Worm (Caenorhabditis elegans) whole organism, L4 larva: Measurements from ENCODE around the gene srg-45.

ENCODE experiments used
- D1046.2 ChIP-seq: fragments of 200-800 bp; sonication (Bioruptor generic); IDR thresholded peaks from 2 replicates; pipeline ENCODE4 v1.3.6; 2022; ENCODE audit warnings: missing genetic modification characterization, missing compliant biosample characterization
- F26F4.8 ChIP-seq: fragments of 200-800 bp; sonication (Bioruptor generic); conservative IDR thresholded peaks from 2 replicates; pipeline ENCODE4 v1.3.6; 2022; ENCODE audit warnings: missing genetic modification characterization, missing compliant biosample characterization
- F44E2.7 ChIP-seq: fragments of 200-800 bp; sonication (Bioruptor generic); IDR thresholded peaks from 2 replicates; pipeline ENCODE4 v2.1.2; 2022; ENCODE audit warnings: missing genetic modification characterization, missing compliant biosample characterization
- T26A8.4 ChIP-seq: fragments of 200-800 bp; sonication (Bioruptor generic); IDR thresholded peaks from 2 replicates; pipeline ENCODE4 v1.3.6; 2022; ENCODE audit warnings: missing genetic modification characterization, missing compliant biosample characterization
- ZK546.5 ChIP-seq, 2 experiments: sonication (generic microtip); optimal IDR thresholded peaks; 2 replicates each; lab custom pipeline; 2017; ENCODE audit warnings: missing biosample characterization in 2 of 2, missing genetic modification characterization in 2 of 2
- aly-2 ChIP-seq: sonication (generic microtip); optimal IDR thresholded peaks from 2 replicates; lab custom pipeline; 2018; ENCODE audit warnings: missing biosample characterization, missing genetic modification characterization
- ceh-32 ChIP-seq: sonication (generic microtip); optimal IDR thresholded peaks from 2 replicates; lab custom pipeline; 2016; ENCODE audit warnings: mild to moderate bottlenecking, missing genetic modification characterization, missing compliant biosample characterization; ENCODE audit not compliant: poor library complexity
- ceh-82 ChIP-seq: sonication (generic microtip); optimal IDR thresholded peaks from 2 replicates; lab custom pipeline; 2017; ENCODE audit warnings: missing biosample characterization, missing genetic modification characterization
- ces-1 ChIP-seq: fragments of 150-350 bp; sonication (generic microtip); optimal IDR thresholded peaks from 4 replicates; lab custom pipeline; 2014; ENCODE audit warnings: missing biosample characterization, missing genetic modification reagents, missing genetic modification characterization
- cey-2 ChIP-seq: sonication (generic microtip); optimal IDR thresholded peaks from 3 replicates; lab custom pipeline; 2017; ENCODE audit warnings: missing genetic modification characterization, mild to moderate bottlenecking, missing compliant biosample characterization, antibody characterized with exemption, borderline replicate concordance; ENCODE audit not compliant: insufficient read depth
- daf-16 ChIP-seq, 3 experiments: sonication (generic microtip); optimal IDR thresholded peaks; 2 replicates each; lab custom pipeline; 2016 to 2017; ENCODE audit warnings: missing genetic modification characterization in 3 of 3, missing genetic modification reagents in 3 of 3, mild to moderate bottlenecking in 2 of 3, missing compliant biosample characterization in 2 of 3, missing biosample characterization in 1 of 3, moderate library complexity in 1 of 3
- dmd-8 ChIP-seq: fragments of 200-800 bp; sonication (Bioruptor generic); IDR thresholded peaks from 2 replicates; pipeline ENCODE4 v1.3.6; 2022; ENCODE audit warnings: missing genetic modification characterization, missing compliant biosample characterization
- dpl-1 ChIP-seq: fragments of 150-350 bp; optimal IDR thresholded peaks from 2 replicates; lab custom pipeline; 2014; ENCODE audit warnings: missing biosample characterization, missing genetic modification reagents, missing genetic modification characterization
- duxl-1 ChIP-seq: sonication (generic microtip); optimal IDR thresholded peaks from 2 replicates; lab custom pipeline; 2016; ENCODE audit warnings: mild to moderate bottlenecking, missing genetic modification characterization, moderate library complexity, missing compliant biosample characterization; ENCODE audit not compliant: poor library complexity
- hif-1 ChIP-seq, 2 experiments: sonication (generic microtip); optimal IDR thresholded peaks; 2 replicates each; lab custom pipeline; 2016 to 2017; ENCODE audit warnings: missing compliant biosample characterization in 2 of 2, missing genetic modification characterization in 2 of 2, missing genetic modification reagents in 2 of 2, missing genotype in 2 of 2, mild to moderate bottlenecking in 1 of 2
- hlh-11 ChIP-seq: fragments of 200-800 bp; sonication (Bioruptor generic); optimal IDR thresholded peaks from 2 replicates; lab custom pipeline; 2018; ENCODE audit warnings: mild to moderate bottlenecking, missing genetic modification characterization, missing compliant biosample characterization
- hmg-1.1 ChIP-seq: fragments of 200-800 bp; sonication (Bioruptor generic); IDR thresholded peaks from 2 replicates; pipeline ENCODE4 v1.3.6; 2022; ENCODE audit warnings: missing genetic modification reagents, missing genetic modification characterization, missing compliant biosample characterization
- lim-7 ChIP-seq: fragments of 200-800 bp; sonication (Bioruptor generic); IDR thresholded peaks from 2 replicates; pipeline ENCODE4 v1.3.6; 2022; ENCODE audit warnings: missing genetic modification characterization, missing compliant biosample characterization
- lin-15B ChIP-seq: fragments of 150-350 bp; sonication (generic microtip); optimal IDR thresholded peaks from 3 replicates; lab custom pipeline; 2014; ENCODE audit warnings: missing biosample characterization, missing genetic modification characterization
- lin-39 ChIP-seq: fragments of 150-350 bp; optimal IDR thresholded peaks from 2 replicates; lab custom pipeline; 2014; ENCODE audit warnings: missing biosample characterization, missing genetic modification reagents, missing genetic modification characterization
- lsy-2 ChIP-seq, 2 experiments: fragments of 150-350 bp in 1 of 2; sonication (generic microtip) in 1 of 2; optimal IDR thresholded peaks; 2 replicates each; lab custom pipeline; 2014 to 2017; ENCODE audit warnings: missing biosample characterization in 2 of 2, missing genetic modification characterization in 2 of 2
- madf-5 ChIP-seq, 2 experiments: fragments of 200-800 bp; sonication (Bioruptor generic); IDR thresholded peaks; 2 replicates each; pipeline ENCODE4 v1.3.6; 2022; ENCODE audit warnings: missing compliant biosample characterization in 2 of 2, missing genetic modification characterization in 2 of 2
- mep-1 ChIP-seq: fragments of 150-350 bp; sonication (generic microtip); optimal IDR thresholded peaks from 3 replicates; lab custom pipeline; 2014; ENCODE audit warnings: missing biosample characterization, missing genetic modification characterization
- mes-2 ChIP-seq: sonication (generic microtip); optimal IDR thresholded peaks from 2 replicates; lab custom pipeline; 2016; ENCODE audit warnings: missing genotype, mild to moderate bottlenecking, missing genetic modification characterization, missing compliant biosample characterization; ENCODE audit not compliant: poor library complexity, severe bottlenecking
- nhr-102 ChIP-seq: sonication (generic microtip); optimal IDR thresholded peaks from 2 replicates; lab custom pipeline; 2016; ENCODE audit warnings: mild to moderate bottlenecking, missing genetic modification characterization, moderate library complexity, missing compliant biosample characterization
- nhr-11 ChIP-seq: fragments of 150-350 bp; optimal IDR thresholded peaks from 2 replicates; lab custom pipeline; 2014; ENCODE audit warnings: missing biosample characterization, missing genetic modification characterization
- nhr-111 ChIP-seq: fragments of 200-800 bp; sonication (Bioruptor generic); optimal IDR thresholded peaks from 2 replicates; lab custom pipeline; 2018; ENCODE audit warnings: mild to moderate bottlenecking, missing genetic modification characterization, missing compliant biosample characterization
- nhr-25 ChIP-seq: sonication (generic microtip); optimal IDR thresholded peaks from 2 replicates; lab custom pipeline; 2017; ENCODE audit warnings: missing genetic modification characterization, mild to moderate bottlenecking, missing compliant biosample characterization, antibody characterized with exemption, moderate library complexity, borderline replicate concordance; ENCODE audit not compliant: insufficient read depth
- nhr-28 ChIP-seq: fragments of 150-350 bp; optimal IDR thresholded peaks from 2 replicates; lab custom pipeline; 2014; ENCODE audit warnings: missing biosample characterization, missing genetic modification characterization
- nhr-41 ChIP-seq: fragments of 200-800 bp; sonication (Bioruptor generic); IDR thresholded peaks from 2 replicates; pipeline ENCODE4 v1.3.6; 2022; ENCODE audit warnings: missing genetic modification reagents, missing genetic modification characterization, missing compliant biosample characterization
- nhr-42 ChIP-seq: fragments of 200-800 bp; sonication (Bioruptor generic); IDR thresholded peaks from 2 replicates; pipeline ENCODE4 v1.3.6; 2022; ENCODE audit warnings: missing genetic modification characterization, missing compliant biosample characterization
- nhr-48 ChIP-seq: sonication (generic microtip); optimal IDR thresholded peaks from 2 replicates; lab custom pipeline; 2016; ENCODE audit warnings: mild to moderate bottlenecking, missing genetic modification characterization, missing compliant biosample characterization
- nhr-6 ChIP-seq: fragments of 150-350 bp; optimal IDR thresholded peaks from 2 replicates; lab custom pipeline; 2014; ENCODE audit warnings: missing biosample characterization, missing genetic modification characterization
- nhr-76 ChIP-seq: fragments of 150-350 bp; optimal IDR thresholded peaks from 2 replicates; lab custom pipeline; 2014; ENCODE audit warnings: missing biosample characterization, missing genetic modification characterization
- nhr-77 ChIP-seq: fragments of 150-350 bp; optimal IDR thresholded peaks from 2 replicates; lab custom pipeline; 2014; ENCODE audit warnings: missing biosample characterization, missing genetic modification characterization
- pha-4 ChIP-seq, 2 experiments: fragments of 150-350 bp in 1 of 2; fragments of 200-800 bp in 1 of 2; sonication (Bioruptor generic) in 1 of 2; IDR thresholded peaks in 1 of 2; optimal IDR thresholded peaks in 1 of 2; 2 replicates each; pipeline versions ENCODE4 v1.3.6 to Lab custom; 2014 to 2022; ENCODE audit warnings: missing genetic modification characterization in 2 of 2, missing genetic modification reagents in 2 of 2, missing biosample characterization in 1 of 2, missing compliant biosample characterization in 1 of 2
- php-3 ChIP-seq: fragments of 200-800 bp; sonication (Bioruptor generic); IDR thresholded peaks from 2 replicates; pipeline ENCODE4 v1.3.6; 2022; ENCODE audit warnings: missing genetic modification reagents, missing genetic modification characterization, missing compliant biosample characterization
- rbr-2 ChIP-seq: sonication (generic microtip); optimal IDR thresholded peaks from 2 replicates; lab custom pipeline; 2016; ENCODE audit warnings: missing genotype, missing genetic modification characterization, missing compliant biosample characterization
- saeg-2 ChIP-seq: fragments of 200-800 bp; sonication (Bioruptor generic); IDR thresholded peaks from 2 replicates; pipeline ENCODE4 v1.3.6; 2022; ENCODE audit warnings: missing genetic modification reagents, missing genetic modification characterization, missing compliant biosample characterization
- spr-1 ChIP-seq: sonication (generic microtip); optimal IDR thresholded peaks from 2 replicates; lab custom pipeline; 2016; ENCODE audit warnings: mild to moderate bottlenecking, missing genetic modification characterization, missing compliant biosample characterization
- spr-3 ChIP-seq: fragments of 200-800 bp; sonication (Bioruptor generic); optimal IDR thresholded peaks from 2 replicates; lab custom pipeline; 2018; ENCODE audit warnings: mild to moderate bottlenecking, missing genetic modification characterization, missing compliant biosample characterization
- tag-97 ChIP-seq: fragments of 200-800 bp; sonication (Bioruptor generic); IDR thresholded peaks from 2 replicates; pipeline ENCODE4 v1.3.6; 2022; ENCODE audit warnings: missing genetic modification characterization, missing compliant biosample characterization
- unc-130 ChIP-seq: sonication (generic microtip); optimal IDR thresholded peaks from 2 replicates; lab custom pipeline; 2016; ENCODE audit warnings: missing genetic modification reagents, missing genetic modification characterization, missing compliant biosample characterization
- unc-62 ChIP-seq, 3 experiments: fragments of 150-350 bp in 1 of 3; sonication (generic microtip); optimal IDR thresholded peaks in 2 of 3; peaks in 1 of 3; 1 replicate in 1 of 3; 2 replicates in 2 of 3; lab custom pipeline; 2014 to 2017; ENCODE audit warnings: missing biosample characterization in 3 of 3, missing genetic modification characterization in 3 of 3, missing genetic modification reagents in 3 of 3, missing genotype in 1 of 3
- vab-7 ChIP-seq: fragments of 200-800 bp; sonication (Bioruptor generic); IDR thresholded peaks from 2 replicates; pipeline ENCODE4 v1.3.6; 2022; ENCODE audit warnings: missing genetic modification reagents, missing genetic modification characterization, missing compliant biosample characterization
- zfp-3 ChIP-seq: fragments of 200-800 bp; sonication (Bioruptor generic); conservative IDR thresholded peaks from 2 replicates; pipeline ENCODE4 v1.3.6; 2022; ENCODE audit warnings: missing genetic modification reagents, missing genetic modification characterization, missing compliant biosample characterization
- zip-2 ChIP-seq: fragments of 150-350 bp; optimal IDR thresholded peaks from 2 replicates; lab custom pipeline; 2014; ENCODE audit warnings: missing biosample characterization, missing genetic modification characterization
- ztf-11 ChIP-seq: fragments of 150-350 bp; optimal IDR thresholded peaks from 2 replicates; lab custom pipeline; 2014; ENCODE audit warnings: missing biosample characterization, missing genetic modification characterization

Gene srg-45

ce11 chrV:12317894-12318553, 10.7 kb downstream of the srg-45 start, which contains the start of the genes R04F11.5 and R04F11.2 (continued):
- TF ChIP-seq dmd-8 (GFP tag; lab: Robert Waterston, UW) (no peak), ceh-32 (tag; lab: Kevin White, UChicago) (no peak), saeg-2 (no peak), nhr-6 (tag; lab: Kevin White, UChicago) (peak; percentile 99), spr-3 (GFP tag; lab: Kevin White, UChicago) (no peak), aly-2 (no peak), tag-97 (GFP tag; lab: Robert Waterston, UW) (no peak), zip-2 (tag; lab: Kevin White, UChicago) (no peak), lin-39 (no peak), pha-4 (GFP tag; IDR thresholded peaks at IDR 0.05; lab: Robert Waterston, UW) (no peak; the same call in 1 of the 2 replicates), pha-4 (tag; optimal IDR thresholded peaks at IDR 0.05; lab: Kevin White, UChicago) (no peak), dpl-1 (peak; percentile 86), ZK546.5 (tag; optimal IDR thresholded peaks at IDR 0.05; lab: Kevin White, UChicago) (no peak), hif-1 (tag; optimal IDR thresholded peaks at IDR 0.05; lab: Kevin White, UChicago) (peak in 1 of 2 experiments; percentile 29), nhr-42 (no peak), D1046.2 (peak; percentile 99), nhr-28 (peak; percentile 41), hlh-11 (tag; lab: Kevin White, UChicago) (peak; percentile 69), madf-5 (GFP tag; IDR thresholded peaks at IDR 0.05; lab: Robert Waterston, UW) (no peak), nhr-77 (peak; percentile 70), spr-1 (tag; lab: Kevin White, UChicago) (peak; percentile 2), mep-1 (tag; lab: Kevin White, UChicago) (peak; percentile 84), nhr-111 (GFP tag; lab: Kevin White, UChicago) (no peak), ces-1 (GFP tag; lab: Kevin White, UChicago) (no peak), hmg-1.1 (GFP tag; lab: Robert Waterston, UW) (peak; percentile 49; the same call in 1 of the 2 replicates), nhr-11 (tag; lab: Kevin White, UChicago) (peak; percentile 47), daf-16 (GFP tag; optimal IDR thresholded peaks at IDR 0.05; lab: Kevin White, UChicago) (no peak), daf-16 (tag; optimal IDR thresholded peaks at IDR 0.05; lab: Kevin White, UChicago) (no peak), zfp-3 (GFP tag; lab: Robert Waterston, UW) (no peak), F44E2.7 (GFP tag; lab: Robert Waterston, UW) (no peak), nhr-76 (tag; lab: Kevin White, UChicago) (no peak), nhr-41 (GFP tag; lab: Robert Waterston, UW) (no peak), ztf-11 (tag; lab: Kevin White, UChicago) (no peak), unc-62 (GFP tag; optimal IDR thresholded peaks at IDR 0.05 in 1 of 2; lab: Kevin White, UChicago) (peak in 1 of 2 experiments; percentile 92), unc-62 (tag; optimal IDR thresholded peaks at IDR 0.05; lab: Kevin White, UChicago) (no peak), nhr-102 (no peak), nhr-25 (tag; lab: Kevin White, UChicago) (peak; percentile 2), unc-130 (peak; percentile 60), rbr-2 (tag; lab: Kevin White, UChicago) (peak; percentile 65), duxl-1 (tag; lab: Kevin White, UChicago) (no peak), lim-7 (GFP tag; lab: Robert Waterston, UW) (no peak), cey-2 (no peak), lsy-2 (tag; optimal IDR thresholded peaks at IDR 0.05; lab: Kevin White, UChicago) (peak; percentile 94 to 99), lin-15B (no peak), vab-7 (GFP tag; lab: Robert Waterston, UW) (no peak), mes-2 (tag; lab: Kevin White, UChicago) (peak; percentile 85), ceh-82 (tag; lab: Kevin White, UChicago) (no peak), F26F4.8 (no peak), T26A8.4 (GFP tag; lab: Robert Waterston, UW) (no peak), php-3 (GFP tag; lab: Robert Waterston, UW) (no peak), nhr-48 (no peak)
